Worm (Caenorhabditis elegans) whole organism, early embryonic: ENCODE data around the gene pqn-42.

Experiments
- B0310.2 ChIP-seq: sonication (generic microtip); optimal IDR thresholded peaks from 2 replicates; lab custom pipeline; 2016; ENCODE audit warnings: mild to moderate bottlenecking, missing genetic modification characterization, missing compliant biosample characterization
- F13C5.2 ChIP-seq: sonication (generic microtip); optimal IDR thresholded peaks from 2 replicates; lab custom pipeline; 2017; ENCODE audit warnings: mild to moderate bottlenecking, missing genetic modification characterization, inconsistent platforms, missing compliant biosample characterization
- aly-1 ChIP-seq: sonication (generic microtip); optimal IDR thresholded peaks from 2 replicates; lab custom pipeline; 2016; ENCODE audit warnings: missing genetic modification characterization, missing compliant biosample characterization
- ama-1 ChIP-seq: fragments of 150-350 bp; optimal IDR thresholded peaks from 2 replicates; lab custom pipeline; 2014
- ceh-13 ChIP-seq: fragments of 200-800 bp; sonication (Bioruptor generic); optimal IDR thresholded peaks from 2 replicates; lab custom pipeline; 2018; ENCODE audit warnings: mild to moderate bottlenecking, missing genetic modification characterization, missing compliant biosample characterization
- ceh-36 ChIP-seq: sonication (generic microtip); optimal IDR thresholded peaks from 2 replicates; lab custom pipeline; 2016; ENCODE audit warnings: missing genetic modification characterization, inconsistent platforms, missing compliant biosample characterization
- ets-7 ChIP-seq: sonication (generic microtip); optimal IDR thresholded peaks from 2 replicates; lab custom pipeline; 2016; ENCODE audit warnings: missing genotype, missing genetic modification characterization, missing compliant biosample characterization
- flt-1 ChIP-seq: fragments of 200-800 bp; sonication (Bioruptor generic); IDR thresholded peaks from 2 replicates; pipeline ENCODE4 v1.3.6; 2022; ENCODE audit warnings: missing genetic modification characterization, missing compliant biosample characterization
- hmbx-1 ChIP-seq: sonication (generic microtip); optimal IDR thresholded peaks from 2 replicates; lab custom pipeline; 2016; ENCODE audit warnings: mild to moderate bottlenecking, missing genetic modification characterization, missing compliant biosample characterization
- hmg-4 ChIP-seq: fragments of 200-800 bp; sonication (Bioruptor generic); optimal IDR thresholded peaks from 2 replicates; lab custom pipeline; 2018; ENCODE audit warnings: mild to moderate bottlenecking, missing genetic modification characterization, missing compliant biosample characterization
- hnd-1 ChIP-seq: sonication (generic microtip); optimal IDR thresholded peaks from 2 replicates; lab custom pipeline; 2016; ENCODE audit warnings: missing genetic modification characterization, missing compliant biosample characterization
- pes-1 ChIP-seq: fragments of 200-800 bp; sonication (Bioruptor generic); IDR thresholded peaks from 2 replicates; pipeline ENCODE4 v1.3.6; 2022; ENCODE audit warnings: missing genetic modification reagents, missing genetic modification characterization, missing compliant biosample characterization
- scrt-1 ChIP-seq: fragments of 200-800 bp; sonication (Bioruptor generic); IDR thresholded peaks from 2 replicates; pipeline ENCODE4 v1.3.6; 2022; ENCODE audit warnings: missing genetic modification characterization, missing compliant biosample characterization
- sea-1 ChIP-seq: fragments of 200-800 bp; sonication (Bioruptor generic); conservative IDR thresholded peaks from 2 replicates; pipeline ENCODE4 v1.3.6; 2022; ENCODE audit warnings: missing genetic modification characterization, missing compliant biosample characterization
- tbx-11 ChIP-seq: fragments of 200-800 bp; sonication (Bioruptor generic); IDR thresholded peaks from 2 replicates; pipeline ENCODE4 v1.3.6; 2022; ENCODE audit warnings: missing genetic modification characterization, missing compliant biosample characterization
- tbx-37 ChIP-seq: fragments of 200-800 bp; sonication (Bioruptor generic); conservative IDR thresholded peaks from 2 replicates; pipeline ENCODE4 v1.3.6; 2022; ENCODE audit warnings: missing genetic modification reagents, missing genetic modification characterization, missing compliant biosample characterization
- tra-4 ChIP-seq: sonication (generic microtip); optimal IDR thresholded peaks from 2 replicates; lab custom pipeline; 2017; ENCODE audit warnings: missing genetic modification characterization, missing compliant biosample characterization

pqn-42 gene

ce11 chrII:2458881-2459280 is at the start of gene pqn-42:
Gene pqn-42 (minus strand): TSS chrII:2458981.
- no peak for TF ChIP-seq F13C5.2 (tag; lab: Kevin White, UChicago)
- TF ChIP-seq hnd-1 (tag; lab: Kevin White, UChicago) = no peak
- TF ChIP-seq B0310.2 (tag; lab: Kevin White, UChicago) = no peak
- TF ChIP-seq ama-1 (lab: Kevin White, UChicago) = no peak
- no peak for TF ChIP-seq scrt-1
- TF ChIP-seq flt-1 (GFP tag; lab: Robert Waterston, UW) = no peak
- TF ChIP-seq ceh-36 = no peak
- TF ChIP-seq tbx-11 (GFP tag; lab: Robert Waterston, UW) = no peak
- TF ChIP-seq tbx-37 = no peak
- no peak for TF ChIP-seq pes-1
- TF ChIP-seq tra-4 (tag; lab: Kevin White, UChicago) = no peak
- TF ChIP-seq ceh-13 (GFP tag; lab: Kevin White, UChicago) = no peak
- no peak for TF ChIP-seq hmg-4 (GFP tag; lab: Kevin White, UChicago)
- no peak for TF ChIP-seq aly-1
- no peak for TF ChIP-seq ets-7 (tag; lab: Kevin White, UChicago)
- TF ChIP-seq hmbx-1 = no peak
- TF ChIP-seq sea-1 (GFP tag; lab: Robert Waterston, UW) = no peak

DNA sequence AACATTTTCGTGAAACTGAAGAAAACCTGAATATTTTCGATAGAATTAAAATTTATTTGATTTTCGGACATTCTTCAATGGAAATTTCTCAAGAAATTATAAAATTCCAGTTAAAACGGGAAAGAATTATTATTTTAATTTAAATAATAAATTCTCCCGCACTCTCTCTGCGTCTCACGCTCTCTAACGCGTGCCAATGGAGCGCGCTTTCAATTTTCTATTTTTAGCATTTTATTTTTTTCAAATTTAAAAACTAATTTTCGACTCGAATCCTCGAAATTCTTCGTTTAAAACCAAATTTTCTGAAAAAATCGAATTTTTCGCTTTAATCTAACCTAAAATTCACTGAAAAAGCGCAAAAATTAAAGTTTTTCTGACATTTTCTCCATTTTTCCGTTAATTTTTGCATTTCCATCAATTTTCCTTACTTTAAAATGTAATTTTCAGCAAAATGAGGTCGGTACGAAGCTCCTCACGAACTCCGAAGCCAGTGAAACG is 45.7 kb upstream of the pqn-42 start, which contains the start of gene gbas-1:
Gene gbas-1 (plus strand): TSS at position 448 of the 498 bp plus-strand sequence.
- TF ChIP-seq aly-1 (no peak), ceh-36 (no peak), hmg-4 (GFP tag; lab: Kevin White, UChicago) (no peak), F13C5.2 (tag; lab: Kevin White, UChicago) (no peak)

DNA sequence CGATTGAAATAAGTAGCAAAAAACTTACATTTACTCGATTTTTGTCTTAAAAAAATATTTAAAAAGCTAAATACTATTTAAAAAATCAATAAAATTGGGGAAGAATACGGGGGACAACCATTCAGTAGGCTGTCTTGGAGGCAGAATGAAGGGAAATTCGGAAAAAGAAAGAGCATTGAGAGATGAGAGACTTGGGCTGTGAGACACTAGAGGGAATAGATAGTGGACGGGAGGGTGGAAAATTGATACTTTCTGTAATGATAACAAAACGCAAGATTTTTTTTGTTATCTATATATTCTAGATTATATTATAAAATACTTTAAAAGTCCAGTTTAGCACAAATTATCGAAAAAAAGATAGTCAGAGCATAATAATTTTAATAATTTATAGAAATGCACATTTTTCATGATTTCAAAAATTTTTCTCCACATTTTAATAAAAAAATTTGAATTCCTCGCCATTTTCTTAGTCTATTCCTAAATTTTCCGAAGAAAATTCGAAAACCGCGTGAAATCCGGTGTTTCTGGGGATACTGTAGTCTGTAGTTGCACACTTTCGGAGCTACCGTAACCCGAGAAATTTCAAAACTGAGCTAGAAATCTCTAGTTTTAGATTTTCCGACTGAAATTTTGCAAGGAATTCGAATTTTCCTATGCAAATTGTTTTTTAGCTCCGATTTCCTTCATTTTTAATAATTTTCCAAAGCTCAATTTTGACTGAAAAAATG is 45.1 kb upstream of the pqn-42 start:
- no peak for TF ChIP-seq B0310.2 (tag; lab: Kevin White, UChicago)
- no peak for TF ChIP-seq hmbx-1
- no peak for TF ChIP-seq ets-7 (tag; lab: Kevin White, UChicago)
- TF ChIP-seq scrt-1 = no peak
- no peak for TF ChIP-seq ama-1 (lab: Kevin White, UChicago)
- no peak for TF ChIP-seq hmg-4 (GFP tag; lab: Kevin White, UChicago)
- no peak for TF ChIP-seq tbx-11 (GFP tag; lab: Robert Waterston, UW)
- no peak for TF ChIP-seq hnd-1 (tag; lab: Kevin White, UChicago)

DNA sequence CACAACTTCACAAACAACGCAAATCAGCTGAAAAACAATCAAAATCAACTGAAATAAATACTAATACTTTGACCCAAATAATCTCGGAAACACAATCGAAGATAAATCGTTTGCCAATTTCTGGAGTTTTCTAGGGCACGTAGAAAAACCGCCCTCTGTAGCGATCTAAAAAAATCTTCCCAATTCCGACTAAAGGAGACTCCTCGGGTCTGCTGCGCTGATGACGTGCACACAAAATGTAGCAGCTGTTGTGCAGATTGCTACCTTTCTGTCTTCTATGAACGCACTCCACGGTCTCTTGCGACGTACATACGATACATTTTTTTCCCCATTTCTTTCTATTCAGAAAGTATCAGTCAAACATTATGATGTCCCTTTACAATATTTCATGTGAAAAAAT is 29.6 kb upstream of the pqn-42 start, which contains the start of gene F53G2.1:
Gene F53G2.1 (plus strand): TSS at position 301 of the 400 bp plus-strand sequence.
- TF ChIP-seq hnd-1 (tag; lab: Kevin White, UChicago) (no peak), tbx-37 (no peak), B0310.2 (tag; lab: Kevin White, UChicago) (no peak), ets-7 (tag; lab: Kevin White, UChicago) (no peak), ama-1 (lab: Kevin White, UChicago) (no peak), tbx-11 (GFP tag; lab: Robert Waterston, UW) (no peak), scrt-1 (no peak), tra-4 (tag; lab: Kevin White, UChicago) (no peak), ceh-36 (no peak)

- TF ChIP-seq F13C5.2 (tag; lab: Kevin White, UChicago) (no peak), pes-1 (no peak), tra-4 (tag; lab: Kevin White, UChicago) (no peak), hmg-4 (GFP tag; lab: Kevin White, UChicago) (no peak), ceh-36 (no peak), ceh-13 (GFP tag; lab: Kevin White, UChicago) (no peak), scrt-1 (no peak), hnd-1 (tag; lab: Kevin White, UChicago) (no peak), sea-1 (GFP tag; lab: Robert Waterston, UW) (no peak), tbx-11 (GFP tag; lab: Robert Waterston, UW) (no peak), flt-1 (GFP tag; lab: Robert Waterston, UW) (no peak), ama-1 (lab: Kevin White, UChicago) (no peak), B0310.2 (tag; lab: Kevin White, UChicago) (no peak), tbx-37 (no peak), hmbx-1 (no peak), aly-1 (no peak), ets-7 (tag; lab: Kevin White, UChicago) (no peak)
Measured at ce11 chrII:2483507-2483906, 24.7 kb upstream of the pqn-42 start, which contains the start of gene F53G2.13. Gene F53G2.13 (plus strand): TSS chrII:2483807.

ce11 chrII:2481621-2482020 is 22.8 kb upstream of the pqn-42 start, which contains the start of gene F53G2.2:
Gene F53G2.2 (plus strand): TSS chrII:2481921.
- no peak for TF ChIP-seq tra-4 (tag; lab: Kevin White, UChicago)
- no peak for TF ChIP-seq aly-1
- no peak for TF ChIP-seq F13C5.2 (tag; lab: Kevin White, UChicago)
- TF ChIP-seq B0310.2 (tag; lab: Kevin White, UChicago) = no peak
- TF ChIP-seq flt-1 (GFP tag; lab: Robert Waterston, UW) = no peak
- no peak for TF ChIP-seq tbx-11 (GFP tag; lab: Robert Waterston, UW)
- TF ChIP-seq ets-7 (tag; lab: Kevin White, UChicago) = no peak
- TF ChIP-seq hmg-4 (GFP tag; lab: Kevin White, UChicago) = no peak
- no peak for TF ChIP-seq tbx-37
- no peak for TF ChIP-seq ama-1 (lab: Kevin White, UChicago)

DNA sequence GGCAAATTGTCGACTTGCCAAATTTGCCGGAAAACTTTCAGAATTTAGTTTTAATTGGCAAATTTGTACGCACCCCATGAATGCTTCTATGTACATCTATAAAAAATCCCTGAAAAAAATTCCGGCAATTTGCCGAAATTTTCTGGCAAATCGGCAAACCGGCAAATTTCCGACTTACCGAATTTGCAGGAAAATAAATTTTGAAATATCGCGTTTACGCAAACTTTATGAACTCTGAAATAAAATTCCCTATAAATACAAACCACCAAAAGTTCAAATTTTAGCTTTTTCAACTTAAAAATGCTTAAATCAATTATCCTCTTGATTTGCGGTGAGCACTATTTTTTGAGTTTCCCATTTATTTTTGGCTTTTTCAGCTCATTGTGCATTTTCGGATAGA is 21.3 kb upstream of the pqn-42 start, which contains the start of gene F53G2.3:
Gene F53G2.3 (plus strand): TSS at position 301 of the 400 bp plus-strand sequence.
- TF ChIP-seq pes-1 (no peak), hmg-4 (GFP tag; lab: Kevin White, UChicago) (no peak), ama-1 (lab: Kevin White, UChicago) (no peak)
